Fruit fly (Drosophila melanogaster): ENCODE data around the gene CG7330.

Gene CG7330

dm6 chr3L:18191555-18192135, 42.9 kb downstream of the CG7330 start (continued):
- TF ChIP-seq BtbVII (GFP tag; optimal IDR thresholded peaks at IDR 0.05) (no peak), Rfx (GFP tag; IDR thresholded peaks at IDR 0.05) (peak; percentile 22; the same call in 1 of the 2 replicates), CG15073 (GFP tag; optimal IDR thresholded peaks at IDR 0.05) (no peak), bsh (GFP tag; optimal IDR thresholded peaks at IDR 0.05) (peak in 1 of 2 experiments; percentile 23), kni (GFP tag; optimal IDR thresholded peaks at IDR 0.05) (no peak), HLH54F (GFP tag; optimal IDR thresholded peaks at IDR 0.05) (no peak), Hey (tag; optimal IDR thresholded peaks at IDR 0.05) (no peak), CG16779 (GFP tag; IDR thresholded peaks at IDR 0.05) (no peak), Poxn (GFP tag; IDR thresholded peaks at IDR 0.05) (no peak), H15 (GFP tag; IDR thresholded peaks at IDR 0.05) (no peak), sob (GFP tag; IDR thresholded peaks at IDR 0.05) (0 out of 2 replicates have a peak, but pooled peaks have one; percentile 5), Oaz (GFP tag; IDR thresholded peaks at IDR 0.05) (no peak), pan (optimal IDR thresholded peaks at IDR 0.05) (no peak), pan (GFP tag; optimal IDR thresholded peaks at IDR 0.05 in 1 of 2, IDR thresholded peaks at IDR 0.05 in 1 of 2) (no peak), ewg (GFP tag; optimal IDR thresholded peaks at IDR 0.05) (peak; percentile 11), CG1602 (GFP tag; optimal IDR thresholded peaks at IDR 0.05) (no peak), Hmr (GFP tag; optimal IDR thresholded peaks at IDR 0.05) (no peak), cato (GFP tag; optimal IDR thresholded peaks at IDR 0.05; ENCODE audit: borderline replicate concordance) (no peak), Chrac-16 (GFP tag; optimal IDR thresholded peaks at IDR 0.05) (no peak), CG2199 (GFP tag; IDR thresholded peaks at IDR 0.05) (0 out of 3 replicates have a peak, but pooled peaks have one; percentile 51), CG18764 (GFP tag; optimal IDR thresholded peaks at IDR 0.05) (no peak), CG10209 (GFP tag; optimal IDR thresholded peaks at IDR 0.05) (no peak), Nf-YB (GFP tag; optimal IDR thresholded peaks at IDR 0.05) (no peak), CG2129 (GFP tag; IDR thresholded peaks at IDR 0.05; ENCODE audit: partially characterized antibody) (no peak), CG13296 (GFP tag; optimal IDR thresholded peaks at IDR 0.05) (no peak), crol (GFP tag; IDR thresholded peaks at IDR 0.05) (peak; percentile 89)

dm6 chr3L:18192858-18193478, 44.2 kb downstream of the CG7330 start:
- TF ChIP-seq nau (GFP tag; optimal IDR thresholded peaks at IDR 0.05) (no peak), NC2α (GFP tag; optimal IDR thresholded peaks at IDR 0.05) (no peak), twi (tag; optimal IDR thresholded peaks at IDR 0.05) (peak; percentile 77), mld (GFP tag; IDR thresholded peaks at IDR 0.05; ENCODE audit: partially characterized antibody) (no peak), gcm (GFP tag; optimal IDR thresholded peaks at IDR 0.05) (peak; percentile 82), CG17385 (GFP tag; optimal IDR thresholded peaks at IDR 0.05) (peak; percentile 72), nom (GFP tag; optimal IDR thresholded peaks at IDR 0.05) (peak; percentile 75), aop (GFP tag; IDR thresholded peaks at IDR 0.05) (no peak), pzg (GFP tag; optimal IDR thresholded peaks at IDR 0.05) (no peak), CG12219 (GFP tag; optimal IDR thresholded peaks at IDR 0.05) (peak; percentile 36), oc (tag; optimal IDR thresholded peaks at IDR 0.05) (peak; percentile 62), CG5953 (GFP tag; IDR thresholded peaks at IDR 0.05) (no peak), dpn (GFP tag; optimal IDR thresholded peaks at IDR 0.05) (peak in 1 of 2 experiments; percentile 63), CG15479 (GFP tag; optimal IDR thresholded peaks at IDR 0.05) (peak; percentile 38), trem (tag; optimal IDR thresholded peaks at IDR 0.05) (peak; percentile 88), MTF-1 (GFP tag; optimal IDR thresholded peaks at IDR 0.05; ENCODE audit: borderline replicate concordance) (no peak), CG14050 (GFP tag; IDR thresholded peaks at IDR 0.05) (no peak), CG12236 (GFP tag; optimal IDR thresholded peaks at IDR 0.05) (no peak), Atf3 (GFP tag; optimal IDR thresholded peaks at IDR 0.05) (no peak), CHES-1-like (GFP tag; optimal IDR thresholded peaks at IDR 0.05) (no peak), ci (GFP tag; IDR thresholded peaks at IDR 0.05) (peak; percentile 55; the same call in 1 of the 3 replicates), Dfd (GFP tag; optimal IDR thresholded peaks at IDR 0.05) (no peak), Abd-B (GFP tag; optimal IDR thresholded peaks at IDR 0.05) (peak; percentile 84), Mes4 (GFP tag; optimal IDR thresholded peaks at IDR 0.05) (no peak)

Data from whole organism, embryonic.